Worm (Caenorhabditis elegans) whole organism, late embryonic: ENCODE data around the gene F09C8.1.

Experiments
- F13H6.1 ChIP-seq: sonication (generic microtip); optimal IDR thresholded peaks from 2 replicates; lab custom pipeline; 2016; ENCODE audit warnings: missing genetic modification characterization, missing compliant biosample characterization
- K02D7.2 ChIP-seq: sonication (generic microtip); optimal IDR thresholded peaks from 2 replicates; lab custom pipeline; 2017; ENCODE audit warnings: mild to moderate bottlenecking, missing genetic modification characterization, missing compliant biosample characterization
- T23F11.4 ChIP-seq: fragments of 200-800 bp; sonication (Bioruptor generic); optimal IDR thresholded peaks from 2 replicates; lab custom pipeline; 2018; ENCODE audit warnings: mild to moderate bottlenecking, missing genetic modification characterization, missing compliant biosample characterization
- Y22D7AL.16 ChIP-seq: sonication (generic microtip); optimal IDR thresholded peaks from 2 replicates; lab custom pipeline; 2016; ENCODE audit warnings: missing genetic modification characterization, missing compliant biosample characterization
- ahr-1 ChIP-seq: sonication (generic microtip); optimal IDR thresholded peaks from 2 replicates; lab custom pipeline; 2016; ENCODE audit warnings: missing genetic modification characterization, missing compliant biosample characterization
- ceh-18 ChIP-seq: sonication (generic microtip); optimal IDR thresholded peaks from 2 replicates; lab custom pipeline; 2016; ENCODE audit warnings: missing genetic modification characterization, missing compliant biosample characterization
- ceh-19 ChIP-seq: fragments of 200-800 bp; sonication (Bioruptor generic); optimal IDR thresholded peaks from 2 replicates; lab custom pipeline; 2018; ENCODE audit warnings: mild to moderate bottlenecking, missing genetic modification characterization, missing compliant biosample characterization
- ceh-22 ChIP-seq: sonication (generic microtip); optimal IDR thresholded peaks from 2 replicates; lab custom pipeline; 2017; ENCODE audit warnings: missing biosample characterization, missing genetic modification characterization
- ceh-45 ChIP-seq: fragments of 200-800 bp; sonication (Bioruptor generic); IDR thresholded peaks from 2 replicates; pipeline ENCODE4 v1.3.6; 2022; ENCODE audit warnings: missing genetic modification reagents, missing genetic modification characterization, missing compliant biosample characterization
- ceh-48 ChIP-seq: sonication (generic microtip); optimal IDR thresholded peaks from 2 replicates; lab custom pipeline; 2016; ENCODE audit warnings: missing genetic modification characterization, inconsistent platforms, missing compliant biosample characterization
- ceh-6 ChIP-seq: fragments of 200-800 bp; sonication (Bioruptor generic); optimal IDR thresholded peaks from 2 replicates; lab custom pipeline; 2018; ENCODE audit warnings: mild to moderate bottlenecking, missing genetic modification characterization, missing compliant biosample characterization
- che-1 ChIP-seq: sonication (generic microtip); optimal IDR thresholded peaks from 2 replicates; lab custom pipeline; 2016; ENCODE audit warnings: mild to moderate bottlenecking, missing genetic modification characterization, missing compliant biosample characterization
- elt-2 ChIP-seq: sonication (generic microtip); optimal IDR thresholded peaks from 2 replicates; lab custom pipeline; 2016; ENCODE audit warnings: missing genetic modification reagents, missing genetic modification characterization, missing compliant biosample characterization
- elt-4 ChIP-seq: sonication (generic microtip); optimal IDR thresholded peaks from 2 replicates; lab custom pipeline; 2016; ENCODE audit warnings: missing genetic modification characterization, missing compliant biosample characterization
- ets-4 ChIP-seq: sonication (generic microtip); optimal IDR thresholded peaks from 2 replicates; lab custom pipeline; 2016; ENCODE audit warnings: missing genetic modification characterization, missing compliant biosample characterization
- eyg-1 ChIP-seq: sonication (generic microtip); optimal IDR thresholded peaks from 2 replicates; lab custom pipeline; 2016; ENCODE audit warnings: missing genotype, missing genetic modification characterization, missing compliant biosample characterization
- fkh-6 ChIP-seq: sonication (generic microtip); optimal IDR thresholded peaks from 2 replicates; lab custom pipeline; 2016; ENCODE audit warnings: missing genetic modification characterization, missing compliant biosample characterization
- gmeb-2 ChIP-seq: sonication (generic microtip); optimal IDR thresholded peaks from 2 replicates; lab custom pipeline; 2016; ENCODE audit warnings: missing genetic modification characterization, inconsistent platforms, missing compliant biosample characterization
- hlh-13 ChIP-seq: fragments of 200-800 bp; sonication (Bioruptor generic); optimal IDR thresholded peaks from 2 replicates; lab custom pipeline; 2018; ENCODE audit warnings: mild to moderate bottlenecking, missing genetic modification characterization, missing compliant biosample characterization
- hlh-15 ChIP-seq: sonication (generic microtip); optimal IDR thresholded peaks from 2 replicates; lab custom pipeline; 2016; ENCODE audit warnings: missing genetic modification characterization, missing compliant biosample characterization
- hlh-30 ChIP-seq: sonication (generic microtip); optimal IDR thresholded peaks from 2 replicates; lab custom pipeline; 2017; ENCODE audit warnings: antibody characterized with exemption, missing genetic modification characterization, missing compliant biosample characterization; ENCODE audit not compliant: insufficient read depth
- hlh-8 ChIP-seq: sonication (generic microtip); optimal IDR thresholded peaks from 2 replicates; lab custom pipeline; 2016; ENCODE audit warnings: missing genotype, missing genetic modification characterization, missing compliant biosample characterization
- lim-6 ChIP-seq: sonication (generic microtip); optimal IDR thresholded peaks from 2 replicates; lab custom pipeline; 2016; ENCODE audit warnings: missing genetic modification characterization, missing compliant biosample characterization
- madf-2 ChIP-seq: sonication (generic microtip); optimal IDR thresholded peaks from 2 replicates; lab custom pipeline; 2017; ENCODE audit warnings: missing genetic modification characterization, missing compliant biosample characterization
- nhr-232 ChIP-seq: sonication (generic microtip); optimal IDR thresholded peaks from 2 replicates; lab custom pipeline; 2016; ENCODE audit warnings: missing genetic modification characterization, missing compliant biosample characterization
- odd-2 ChIP-seq: sonication (generic microtip); optimal IDR thresholded peaks from 2 replicates; lab custom pipeline; 2017; ENCODE audit warnings: antibody characterized with exemption, mild to moderate bottlenecking, missing genetic modification characterization, missing compliant biosample characterization
- pat-9 ChIP-seq: fragments of 200-800 bp; sonication (Bioruptor generic); optimal IDR thresholded peaks from 2 replicates; lab custom pipeline; 2018; ENCODE audit warnings: mild to moderate bottlenecking, missing genetic modification characterization, moderate library complexity, missing compliant biosample characterization
- pha-4 ChIP-seq: fragments of 150-350 bp; optimal IDR thresholded peaks from 2 replicates; lab custom pipeline; 2018; ENCODE audit warnings: missing biosample characterization, missing genetic modification reagents, missing genetic modification characterization
- ref-2 ChIP-seq: sonication (generic microtip); optimal IDR thresholded peaks from 2 replicates; lab custom pipeline; 2016; ENCODE audit warnings: missing genetic modification characterization, missing compliant biosample characterization
- sox-2 ChIP-seq: fragments of 200-800 bp; sonication (Bioruptor generic); IDR thresholded peaks from 2 replicates; pipeline ENCODE4 v1.3.6; 2022; ENCODE audit warnings: missing genetic modification reagents, missing genetic modification characterization, missing compliant biosample characterization
- sox-4 ChIP-seq: sonication (generic microtip); optimal IDR thresholded peaks from 2 replicates; lab custom pipeline; 2017; ENCODE audit warnings: mild to moderate bottlenecking, missing genetic modification characterization, inconsistent platforms, missing compliant biosample characterization
- syd-9 ChIP-seq: sonication (generic microtip); optimal IDR thresholded peaks from 2 replicates; lab custom pipeline; 2016; ENCODE audit warnings: mild to moderate bottlenecking, missing genetic modification characterization, moderate library complexity, missing compliant biosample characterization
- tbx-2 ChIP-seq: sonication (generic microtip); optimal IDR thresholded peaks from 2 replicates; lab custom pipeline; 2016; ENCODE audit warnings: missing genetic modification characterization, missing compliant biosample characterization
- tbx-7 ChIP-seq: sonication (generic microtip); optimal IDR thresholded peaks from 2 replicates; lab custom pipeline; 2016; ENCODE audit warnings: missing genotype, missing genetic modification characterization, missing compliant biosample characterization
- unc-3 ChIP-seq, 2 experiments: fragments of 200-800 bp in 1 of 2; sonication (Bioruptor generic) in 1 of 2; sonication (generic microtip) in 1 of 2; conservative IDR thresholded peaks in 1 of 2; optimal IDR thresholded peaks in 1 of 2; 2 replicates each; pipeline versions ENCODE4 v1.3.6 to Lab custom; 2016 to 2022; ENCODE audit warnings: missing compliant biosample characterization in 2 of 2, missing genetic modification characterization in 2 of 2, missing genetic modification reagents in 1 of 2
- unc-42 ChIP-seq: sonication (generic microtip); optimal IDR thresholded peaks from 2 replicates; lab custom pipeline; 2016; ENCODE audit warnings: missing genotype, missing genetic modification characterization, missing compliant biosample characterization
- unc-55 ChIP-seq: sonication (generic microtip); optimal IDR thresholded peaks from 2 replicates; lab custom pipeline; 2017; ENCODE audit warnings: missing biosample characterization, missing genetic modification reagents, missing genetic modification characterization

Gene F09C8.1

DNA sequence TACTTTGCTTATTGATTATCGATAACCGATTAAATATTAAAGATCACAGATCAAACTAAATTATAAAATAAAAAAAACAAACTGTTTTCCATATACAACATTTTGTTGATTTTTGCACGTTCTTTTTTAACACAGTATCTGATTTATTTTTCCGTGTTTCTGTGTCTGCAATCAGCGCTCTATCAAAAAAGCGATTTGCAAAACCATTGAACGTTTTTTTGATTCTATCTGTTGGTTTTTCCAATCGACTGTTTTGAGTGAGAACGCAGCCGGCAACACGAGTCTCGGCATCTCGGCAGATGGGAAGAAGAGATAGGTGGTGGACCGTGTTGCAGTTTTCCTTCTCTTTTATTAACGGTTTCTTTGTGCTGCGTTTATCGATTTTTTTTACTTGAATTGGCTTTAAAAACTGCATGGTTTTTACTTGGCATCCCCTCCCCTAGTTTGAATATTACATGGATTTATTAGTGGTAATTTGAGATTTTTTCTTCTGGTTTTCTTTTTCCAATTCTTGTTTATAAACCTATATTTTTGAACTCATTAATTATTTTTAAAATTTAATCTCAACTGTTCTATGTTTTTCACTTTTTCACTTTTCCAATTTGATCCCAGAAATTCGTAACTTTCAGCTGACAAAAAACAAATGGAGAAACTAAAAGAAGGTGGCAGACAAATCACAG is 26.0 kb upstream of the F09C8.1 start, which contains the start of gene slc-25A21:
Gene slc-25A21 (plus strand): TSS at position 630 of the 680 bp plus-strand sequence.
- TF ChIP-seq ets-4 (tag; lab: Kevin White, UChicago) (no peak), ceh-22 (tag; lab: Kevin White, UChicago) (no peak), ceh-19 (GFP tag; lab: Kevin White, UChicago) (no peak), pat-9 (no peak), madf-2 (tag; lab: Kevin White, UChicago) (no peak), ceh-48 (no peak), ceh-6 (GFP tag; lab: Kevin White, UChicago) (no peak), hlh-15 (tag; lab: Kevin White, UChicago) (no peak), Y22D7AL.16 (no peak)

DNA sequence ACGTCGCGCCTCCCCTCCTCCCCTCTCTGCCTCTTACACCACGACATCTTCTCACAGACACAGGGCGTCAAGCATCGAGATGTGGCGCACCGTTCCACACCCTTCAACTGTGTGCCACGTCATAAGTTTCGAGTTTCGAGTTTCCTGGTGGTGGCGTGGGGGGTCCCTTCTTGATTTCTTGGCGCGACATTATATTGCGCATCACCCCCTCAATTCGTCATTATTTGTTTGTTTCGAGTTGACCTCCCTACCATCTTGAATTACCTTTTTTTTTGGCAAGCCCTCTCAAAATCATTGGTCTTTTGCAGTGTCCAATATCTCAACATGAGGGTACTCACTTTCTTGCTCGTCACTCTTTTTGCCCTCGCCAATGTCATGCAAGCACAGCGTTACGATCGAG is 20.7 kb upstream of the F09C8.1 start, which contains the start of gene nlp-67:
Gene nlp-67 (plus strand): TSS at position 301 of the 400 bp plus-strand sequence.
- TF ChIP-seq eyg-1 = no peak
- TF ChIP-seq elt-4 (tag; lab: Kevin White, UChicago) = no peak
- no peak for TF ChIP-seq ceh-45
- TF ChIP-seq sox-2 = no peak
- no peak for TF ChIP-seq hlh-15 (tag; lab: Kevin White, UChicago)
- TF ChIP-seq unc-3 (GFP tag; conservative IDR thresholded peaks at IDR 0.05; lab: Robert Waterston, UW) = no peak
- TF ChIP-seq unc-3 (tag; optimal IDR thresholded peaks at IDR 0.05; lab: Kevin White, UChicago) = no peak
- TF ChIP-seq, all 69 proteins: peak for 0

DNA sequence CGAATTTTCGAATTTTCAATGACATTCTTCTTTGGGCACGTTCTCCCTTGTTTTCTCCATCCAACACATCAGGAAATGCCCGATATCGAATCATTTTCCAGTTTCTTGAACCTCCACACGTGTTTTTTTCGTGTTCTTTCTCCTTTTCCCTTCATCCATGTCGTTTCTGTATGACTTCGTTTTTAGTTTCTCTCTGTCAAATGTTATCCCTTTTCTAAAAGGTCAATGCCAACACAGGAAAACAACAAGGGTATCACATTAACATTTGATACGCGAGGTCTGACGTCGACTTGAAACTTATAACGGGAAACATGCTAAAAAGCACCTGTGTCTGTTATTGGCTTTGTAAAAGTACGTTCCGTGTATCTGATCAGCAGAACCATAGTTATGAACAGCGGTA is 9.5 kb upstream of the F09C8.1 start:
- TF ChIP-seq hlh-13 (GFP tag; lab: Kevin White, UChicago) (no peak), pha-4 (tag; lab: Kevin White, UChicago) (no peak), nhr-232 (tag; lab: Kevin White, UChicago) (no peak)

DNA sequence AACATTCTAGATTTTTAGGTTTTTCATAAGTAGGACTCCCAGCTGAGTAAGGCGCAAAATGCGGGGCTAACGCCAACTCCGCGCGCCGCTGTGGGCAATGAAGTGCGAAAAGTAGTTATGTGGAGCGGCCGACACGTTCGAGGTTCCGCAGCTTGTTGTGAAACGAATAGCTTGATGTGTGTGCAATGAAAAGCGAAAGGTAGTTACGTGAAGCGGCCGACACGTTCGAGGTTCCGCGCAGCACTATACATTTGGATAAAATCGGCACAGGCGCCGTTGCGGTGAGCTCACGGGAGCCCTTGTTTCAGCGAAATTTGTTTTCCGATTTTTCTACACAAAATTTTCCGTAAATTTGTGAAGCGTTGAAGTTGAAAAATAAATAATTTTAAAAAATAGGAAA is 3.7 kb upstream of the F09C8.1 start:
- TF ChIP-seq pha-4 (tag; lab: Kevin White, UChicago) = no peak
- no peak for TF ChIP-seq fkh-6 (tag; lab: Kevin White, UChicago)
- no peak for TF ChIP-seq ceh-19 (GFP tag; lab: Kevin White, UChicago)
- TF ChIP-seq unc-42 (tag; lab: Kevin White, UChicago) = no peak
- TF ChIP-seq tbx-2 = no peak
- TF ChIP-seq gmeb-2 (tag; lab: Kevin White, UChicago) = no peak
- TF ChIP-seq T23F11.4 = no peak
- no peak for TF ChIP-seq F13H6.1
- no peak for TF ChIP-seq syd-9
- no peak for TF ChIP-seq unc-55 (GFP tag; lab: Kevin White, UChicago)
- TF ChIP-seq, all 69 proteins: peak for 0

ce11 chrX:16166484-16166883 is 3.2 kb upstream of the F09C8.1 start:
- peak; percentile 70 for TF ChIP-seq elt-2
- no peak for TF ChIP-seq sox-4

ce11 chrX:16160924-16161323 is 2.4 kb downstream of the F09C8.1 start:
- TF ChIP-seq ref-2 (tag; lab: Kevin White, UChicago) = no peak
- TF ChIP-seq ahr-1 (tag; lab: Kevin White, UChicago) = no peak
- no peak for TF ChIP-seq lim-6 (tag; lab: Kevin White, UChicago)
- no peak for TF ChIP-seq odd-2 (tag; lab: Kevin White, UChicago)
- TF ChIP-seq gmeb-2 (tag; lab: Kevin White, UChicago) = no peak
- no peak for TF ChIP-seq hlh-30 (tag; lab: Kevin White, UChicago)
- no peak for TF ChIP-seq K02D7.2 (tag; lab: Kevin White, UChicago)
- TF ChIP-seq hlh-13 (GFP tag; lab: Kevin White, UChicago) = no peak
- TF ChIP-seq tbx-7 = no peak
- TF ChIP-seq che-1 (tag; lab: Kevin White, UChicago) = no peak
- no peak for TF ChIP-seq hlh-8
- no peak for TF ChIP-seq pha-4 (tag; lab: Kevin White, UChicago)
- TF ChIP-seq tbx-2 = no peak
- no peak for TF ChIP-seq ceh-18
- TF ChIP-seq, all 69 proteins: peak for 0
